Fruit fly (Drosophila melanogaster): ENCODE results near the gene CG9550.

CG9550 gene

DNA sequence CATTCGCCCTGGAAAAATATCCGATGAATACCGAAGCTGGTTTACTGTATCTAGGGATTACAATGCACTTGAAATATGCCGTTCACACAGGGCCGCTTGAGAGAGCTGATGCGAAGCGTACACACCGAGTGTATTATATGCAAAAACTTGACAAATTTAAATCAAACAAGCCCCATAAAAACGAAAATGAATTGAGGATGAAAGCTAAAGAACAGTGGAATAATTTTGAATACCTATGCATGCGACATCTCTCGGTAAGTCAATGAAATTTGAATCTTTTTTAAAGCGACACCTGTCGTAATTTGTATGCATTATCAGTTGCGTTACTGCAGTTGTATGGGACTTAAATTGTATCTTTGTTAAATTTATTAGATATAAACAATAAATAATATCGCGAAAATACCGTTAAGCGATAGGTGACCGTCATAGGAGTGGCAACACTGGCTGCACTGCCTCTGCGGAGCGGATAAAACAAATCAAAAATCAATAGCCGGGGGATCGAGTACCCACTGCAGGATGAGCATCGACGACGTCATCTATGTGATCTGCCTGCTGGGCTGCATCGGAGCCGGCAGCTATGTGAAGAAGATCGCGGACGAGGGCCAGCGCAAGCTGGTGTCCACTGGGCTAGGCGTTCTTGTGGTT is 40.8 kb upstream of the CG9550 start, which contains the start of gene frj:
Gene frj (plus strand): TSS at position 98 of the 645 bp plus-strand sequence.
- TF ChIP-seq CG8301 (tag; optimal IDR thresholded peaks at IDR 0.05) (peak; percentile 25), Pif1B (GFP tag; optimal IDR thresholded peaks at IDR 0.05) (no peak), CG9948 (tag; optimal IDR thresholded peaks at IDR 0.05) (peak; percentile 17), Ets98B (GFP tag; IDR thresholded peaks at IDR 0.05) (peak; percentile 53; the same call in 1 of the 2 replicates), CG12605 (GFP tag; IDR thresholded peaks at IDR 0.05) (no peak), CG10348 (GFP tag; IDR thresholded peaks at IDR 0.05) (no peak), CG13204 (GFP tag; optimal IDR thresholded peaks at IDR 0.05) (no peak), Pif1A (GFP tag; optimal IDR thresholded peaks at IDR 0.05) (peak; percentile 3), CG14655 (GFP tag; optimal IDR thresholded peaks at IDR 0.05) (no peak), CG15710 (tag; optimal IDR thresholded peaks at IDR 0.05) (peak; percentile 42), CG34367 (tag; optimal IDR thresholded peaks at IDR 0.05) (peak; percentile 32), rn (GFP tag; IDR thresholded peaks at IDR 0.05) (no peak), gl (tag; optimal IDR thresholded peaks at IDR 0.05) (no peak), D1 (tag; optimal IDR thresholded peaks at IDR 0.05) (no peak), EcR (GFP tag; optimal IDR thresholded peaks at IDR 0.05) (no peak), CG32121 (GFP tag; IDR thresholded peaks at IDR 0.05) (peak; percentile 56; the same call in 1 of the 2 replicates), Snoo (tag; optimal IDR thresholded peaks at IDR 0.05) (no peak), fd96Ca (GFP tag; IDR thresholded peaks at IDR 0.05) (peak; percentile 50; the same call in 1 of the 3 replicates), CG8159 (tag; optimal IDR thresholded peaks at IDR 0.05) (peak; percentile 52), CG17806 (tag; optimal IDR thresholded peaks at IDR 0.05) (peak; percentile 47), CG4496 (GFP tag; IDR thresholded peaks at IDR 0.05) (peak; percentile 78)

DNA sequence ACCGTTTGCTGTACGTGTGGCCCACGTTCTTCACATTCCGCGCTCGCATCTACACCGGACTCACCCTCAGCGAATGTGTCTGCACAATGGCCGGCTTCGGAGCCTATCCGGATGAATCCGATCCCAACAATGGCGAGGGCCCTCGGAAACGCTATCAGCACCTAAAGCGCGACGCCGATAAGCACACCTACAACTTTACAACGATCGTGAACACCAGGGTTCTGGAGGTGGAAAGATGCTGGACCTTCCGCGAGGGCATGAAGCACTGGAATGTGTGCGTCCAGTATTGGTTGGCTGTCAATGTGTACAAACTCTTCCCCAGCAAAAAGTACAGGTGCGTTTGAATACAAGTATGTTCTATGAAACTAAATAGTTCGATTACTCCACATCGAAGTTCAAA is 39.3 kb upstream of the CG9550 start:
- TF ChIP-seq D1 (tag; optimal IDR thresholded peaks at IDR 0.05) (no peak), CG4496 (GFP tag; IDR thresholded peaks at IDR 0.05) (no peak), CG12605 (GFP tag; IDR thresholded peaks at IDR 0.05) (no peak), rn (GFP tag; IDR thresholded peaks at IDR 0.05) (no peak), EcR (GFP tag; optimal IDR thresholded peaks at IDR 0.05) (no peak), CG9948 (tag; optimal IDR thresholded peaks at IDR 0.05) (no peak), CG34367 (tag; optimal IDR thresholded peaks at IDR 0.05) (no peak), CG13204 (GFP tag; optimal IDR thresholded peaks at IDR 0.05) (no peak), CG8159 (tag; optimal IDR thresholded peaks at IDR 0.05) (no peak), CG32121 (GFP tag; IDR thresholded peaks at IDR 0.05) (no peak), Pif1B (GFP tag; optimal IDR thresholded peaks at IDR 0.05) (no peak)

DNA sequence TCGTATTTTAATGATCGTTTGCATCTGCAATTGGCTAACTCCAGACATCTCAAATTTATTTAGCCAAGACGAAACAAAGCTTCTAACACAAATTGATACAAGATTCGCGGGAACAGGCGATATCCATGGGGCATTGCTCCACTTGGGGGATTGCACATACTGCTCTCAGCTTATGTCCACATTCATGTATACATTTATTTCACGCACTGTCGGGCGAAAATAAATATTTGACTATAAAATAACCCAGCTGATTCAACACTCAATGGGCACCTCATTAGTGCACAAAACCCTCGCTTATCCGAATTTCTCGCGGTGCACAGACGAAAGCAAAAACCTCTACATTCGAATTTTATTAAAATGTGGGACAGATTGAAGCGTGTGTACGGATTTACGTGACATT is 35.4 kb upstream of the CG9550 start:
- TF ChIP-seq Ets98B (GFP tag; IDR thresholded peaks at IDR 0.05), result no peak
- TF ChIP-seq CG9948 (tag; optimal IDR thresholded peaks at IDR 0.05), result no peak
- TF ChIP-seq CG8159 (tag; optimal IDR thresholded peaks at IDR 0.05), result no peak
- TF ChIP-seq CG4496 (GFP tag; IDR thresholded peaks at IDR 0.05), result no peak
- no peak for TF ChIP-seq CG10348 (GFP tag; IDR thresholded peaks at IDR 0.05)
- TF ChIP-seq CG12605 (GFP tag; IDR thresholded peaks at IDR 0.05), result no peak
- TF ChIP-seq CG32121 (GFP tag; IDR thresholded peaks at IDR 0.05), result no peak
- no peak for TF ChIP-seq Pif1B (GFP tag; optimal IDR thresholded peaks at IDR 0.05)
- no peak for TF ChIP-seq EcR (GFP tag; optimal IDR thresholded peaks at IDR 0.05)
- TF ChIP-seq Pif1A (GFP tag; optimal IDR thresholded peaks at IDR 0.05), result no peak
- no peak for TF ChIP-seq CG13204 (GFP tag; optimal IDR thresholded peaks at IDR 0.05)
- TF ChIP-seq rn (GFP tag; IDR thresholded peaks at IDR 0.05), result no peak
- TF ChIP-seq gl (tag; optimal IDR thresholded peaks at IDR 0.05), result no peak
- no peak for TF ChIP-seq CG17806 (tag; optimal IDR thresholded peaks at IDR 0.05)
- no peak for TF ChIP-seq CG34367 (tag; optimal IDR thresholded peaks at IDR 0.05)
- TF ChIP-seq CG15710 (tag; optimal IDR thresholded peaks at IDR 0.05), result no peak

DNA sequence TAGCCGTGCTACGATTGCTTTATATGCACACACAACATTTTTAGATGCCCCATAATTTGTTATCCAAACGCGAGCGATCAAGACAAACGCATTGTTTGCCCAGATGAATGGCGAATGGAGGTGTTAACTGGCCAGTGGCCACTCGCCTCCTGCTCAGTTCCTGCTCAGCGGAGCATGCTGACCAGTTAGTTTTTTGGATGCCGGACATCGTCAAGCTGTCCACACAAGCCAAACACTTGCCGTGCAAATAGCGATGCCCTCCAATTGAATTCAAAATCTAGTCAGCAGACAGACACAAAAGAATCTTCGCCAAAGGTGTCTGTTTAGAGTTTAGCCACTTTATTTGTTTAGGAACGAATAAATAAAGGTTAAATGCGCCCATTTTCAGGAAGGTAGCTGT is 34.6 kb upstream of the CG9550 start:
- no peak for TF ChIP-seq Snoo (tag; optimal IDR thresholded peaks at IDR 0.05)
- no peak for TF ChIP-seq EcR (GFP tag; optimal IDR thresholded peaks at IDR 0.05)
- no peak for TF ChIP-seq CG8159 (tag; optimal IDR thresholded peaks at IDR 0.05)
- TF ChIP-seq CG32121 (GFP tag; IDR thresholded peaks at IDR 0.05), result no peak

DNA sequence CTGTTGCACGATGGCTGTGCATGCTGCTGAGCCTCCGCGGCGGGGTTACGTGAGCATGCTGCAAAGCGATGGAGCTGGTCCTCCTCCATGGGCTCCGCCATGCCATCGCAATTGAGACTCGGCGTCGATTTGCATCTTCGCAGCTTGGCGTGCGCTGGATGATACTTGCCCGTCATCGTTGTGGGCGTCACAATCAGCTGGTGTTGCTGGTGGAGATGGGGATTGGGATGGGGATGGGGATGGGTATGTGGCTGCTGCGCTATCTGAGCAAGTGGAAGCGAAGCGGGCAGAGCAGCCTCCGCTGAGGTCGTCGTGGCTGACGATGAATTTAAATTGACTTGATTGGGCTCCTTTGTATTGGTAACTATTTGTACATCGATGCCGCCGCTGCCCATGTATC is 33.5 kb upstream of the CG9550 start:
- TF ChIP-seq fd96Ca (GFP tag; IDR thresholded peaks at IDR 0.05) (0 out of 3 replicates have a peak, but pooled peaks have one; percentile 37), EcR (GFP tag; optimal IDR thresholded peaks at IDR 0.05) (peak; percentile 64), rn (GFP tag; IDR thresholded peaks at IDR 0.05) (no peak), CG17806 (tag; optimal IDR thresholded peaks at IDR 0.05) (no peak), CG10348 (GFP tag; IDR thresholded peaks at IDR 0.05) (no peak), gl (tag; optimal IDR thresholded peaks at IDR 0.05) (no peak), D1 (tag; optimal IDR thresholded peaks at IDR 0.05) (no peak), CG34367 (tag; optimal IDR thresholded peaks at IDR 0.05) (no peak), CG13204 (GFP tag; optimal IDR thresholded peaks at IDR 0.05) (peak; percentile 71), CG8301 (tag; optimal IDR thresholded peaks at IDR 0.05) (no peak)

DNA sequence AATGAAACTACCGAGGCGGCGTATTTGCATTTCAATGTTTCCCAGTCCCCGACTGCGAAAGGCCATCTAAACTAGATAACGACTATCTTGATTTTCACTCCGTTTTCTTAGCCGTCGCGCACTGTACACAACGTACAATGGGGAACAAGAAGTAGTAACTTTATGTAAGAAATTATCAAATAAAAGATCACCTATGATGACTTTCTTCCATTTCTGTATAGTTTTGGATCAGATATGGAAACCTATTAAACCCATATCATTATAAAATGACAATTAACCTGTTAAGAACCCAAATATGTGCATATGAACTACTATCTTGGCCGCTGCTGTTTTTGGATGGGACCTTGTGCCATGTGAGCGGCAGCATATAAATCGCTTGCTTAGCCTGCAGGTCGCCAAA is 32.6 kb upstream of the CG9550 start:
- peak; percentile 21 for TF ChIP-seq CG14655 (GFP tag; optimal IDR thresholded peaks at IDR 0.05)
- no peak for TF ChIP-seq CG8159 (tag; optimal IDR thresholded peaks at IDR 0.05)
- peak; percentile 12 for TF ChIP-seq Pif1A (GFP tag; optimal IDR thresholded peaks at IDR 0.05)
- TF ChIP-seq CG10348 (GFP tag; IDR thresholded peaks at IDR 0.05), result no peak
- no peak for TF ChIP-seq CG12605 (GFP tag; IDR thresholded peaks at IDR 0.05)
- TF ChIP-seq Pif1B (GFP tag; optimal IDR thresholded peaks at IDR 0.05), result no peak
- no peak for TF ChIP-seq CG17806 (tag; optimal IDR thresholded peaks at IDR 0.05)
- peak; percentile 26 for TF ChIP-seq CG8301 (tag; optimal IDR thresholded peaks at IDR 0.05)
